Fruit fly (Drosophila melanogaster): ENCODE results near the gene mRpL28.

- TF ChIP-seq CG11617 (GFP tag; optimal IDR thresholded peaks at IDR 0.05): peak; percentile 88
- peak; percentile 80 for TF ChIP-seq pad (GFP tag; optimal IDR thresholded peaks at IDR 0.05)
- TF ChIP-seq Crg-1 (GFP tag; optimal IDR thresholded peaks at IDR 0.05): peak; percentile 89
- peak; percentile 97 for TF ChIP-seq CG12768 (GFP tag; optimal IDR thresholded peaks at IDR 0.05)
- peak; percentile 48 for TF ChIP-seq tj (GFP tag; optimal IDR thresholded peaks at IDR 0.05)
- TF ChIP-seq CG5204 (GFP tag; optimal IDR thresholded peaks at IDR 0.05): peak; percentile 96
- peak; percentile 90 for TF ChIP-seq CG14711 (tag; optimal IDR thresholded peaks at IDR 0.05)
- TF ChIP-seq Mnt (GFP tag; optimal IDR thresholded peaks at IDR 0.05): peak; percentile 76
- TF ChIP-seq Clk (GFP tag; optimal IDR thresholded peaks at IDR 0.05): peak; percentile 95
- TF ChIP-seq CG1620 (GFP tag; optimal IDR thresholded peaks at IDR 0.05): peak; percentile 78
- TF ChIP-seq cnc (optimal IDR thresholded peaks at IDR 0.05): no peak
These were observed 31.1 kb downstream of the mRpL28 start for dm6 chr2L:5004677-5005463.
